Worm (Caenorhabditis elegans) whole organism, late embryonic: ENCODE data around the gene Y75B8A.24.
A peak's percentile ranks its signal among the peaks of the same experiment; 100 is the strongest.

ENCODE experiments used
- C08G9.2 ChIP-seq: sonication (generic microtip); optimal IDR thresholded peaks from 2 replicates; lab custom pipeline; 2016; ENCODE audit warnings: mild to moderate bottlenecking, missing genetic modification characterization, moderate library complexity, missing compliant biosample characterization
- C38D4.7 ChIP-seq: fragments of 200-800 bp; sonication (Bioruptor generic); optimal IDR thresholded peaks from 2 replicates; lab custom pipeline; 2018; ENCODE audit warnings: mild to moderate bottlenecking, missing genetic modification characterization, moderate library complexity, missing compliant biosample characterization
- F13H6.1 ChIP-seq: sonication (generic microtip); optimal IDR thresholded peaks from 2 replicates; lab custom pipeline; 2016; ENCODE audit warnings: missing genetic modification characterization, missing compliant biosample characterization
- K02D7.2 ChIP-seq: sonication (generic microtip); optimal IDR thresholded peaks from 2 replicates; lab custom pipeline; 2017; ENCODE audit warnings: mild to moderate bottlenecking, missing genetic modification characterization, missing compliant biosample characterization
- T23F11.4 ChIP-seq: fragments of 200-800 bp; sonication (Bioruptor generic); optimal IDR thresholded peaks from 2 replicates; lab custom pipeline; 2018; ENCODE audit warnings: mild to moderate bottlenecking, missing genetic modification characterization, missing compliant biosample characterization
- ama-1 ChIP-seq: fragments of 150-350 bp; optimal IDR thresholded peaks from 2 replicates; lab custom pipeline; 2014
- ceh-14 ChIP-seq: sonication (generic microtip); optimal IDR thresholded peaks from 2 replicates; lab custom pipeline; 2016; ENCODE audit warnings: missing genotype, missing genetic modification characterization, missing compliant biosample characterization
- ceh-18 ChIP-seq: sonication (generic microtip); optimal IDR thresholded peaks from 2 replicates; lab custom pipeline; 2016; ENCODE audit warnings: missing genetic modification characterization, missing compliant biosample characterization
- ceh-19 ChIP-seq: fragments of 200-800 bp; sonication (Bioruptor generic); optimal IDR thresholded peaks from 2 replicates; lab custom pipeline; 2018; ENCODE audit warnings: mild to moderate bottlenecking, missing genetic modification characterization, missing compliant biosample characterization
- ceh-2 ChIP-seq: sonication (generic microtip); optimal IDR thresholded peaks from 2 replicates; lab custom pipeline; 2016; ENCODE audit warnings: missing genotype, missing genetic modification characterization, missing compliant biosample characterization
- ceh-22 ChIP-seq: sonication (generic microtip); optimal IDR thresholded peaks from 2 replicates; lab custom pipeline; 2017; ENCODE audit warnings: missing biosample characterization, missing genetic modification characterization
- ceh-24 ChIP-seq: sonication (generic microtip); optimal IDR thresholded peaks from 2 replicates; lab custom pipeline; 2016; ENCODE audit warnings: mild to moderate bottlenecking, missing genetic modification characterization, missing compliant biosample characterization
- ceh-30 ChIP-seq: fragments of 150-350 bp; optimal IDR thresholded peaks from 2 replicates; lab custom pipeline; 2014; ENCODE audit warnings: missing biosample characterization, missing genetic modification characterization
- ceh-31 ChIP-seq: sonication (generic microtip); optimal IDR thresholded peaks from 2 replicates; lab custom pipeline; 2016; ENCODE audit warnings: missing genetic modification characterization, missing compliant biosample characterization
- ceh-45 ChIP-seq: fragments of 200-800 bp; sonication (Bioruptor generic); IDR thresholded peaks from 2 replicates; pipeline ENCODE4 v1.3.6; 2022; ENCODE audit warnings: missing genetic modification reagents, missing genetic modification characterization, missing compliant biosample characterization
- ceh-48 ChIP-seq: sonication (generic microtip); optimal IDR thresholded peaks from 2 replicates; lab custom pipeline; 2016; ENCODE audit warnings: missing genetic modification characterization, inconsistent platforms, missing compliant biosample characterization
- dve-1 ChIP-seq: sonication (generic microtip); optimal IDR thresholded peaks from 2 replicates; lab custom pipeline; 2017; ENCODE audit warnings: antibody characterized with exemption, mild to moderate bottlenecking, missing genetic modification characterization, missing compliant biosample characterization
- elt-4 ChIP-seq: sonication (generic microtip); optimal IDR thresholded peaks from 2 replicates; lab custom pipeline; 2016; ENCODE audit warnings: missing genetic modification characterization, missing compliant biosample characterization
- ets-4 ChIP-seq: sonication (generic microtip); optimal IDR thresholded peaks from 2 replicates; lab custom pipeline; 2016; ENCODE audit warnings: missing genetic modification characterization, missing compliant biosample characterization
- eyg-1 ChIP-seq: sonication (generic microtip); optimal IDR thresholded peaks from 2 replicates; lab custom pipeline; 2016; ENCODE audit warnings: missing genotype, missing genetic modification characterization, missing compliant biosample characterization
- fax-1 ChIP-seq: sonication (generic microtip); optimal IDR thresholded peaks from 2 replicates; lab custom pipeline; 2016; ENCODE audit warnings: missing genotype, missing genetic modification characterization, missing compliant biosample characterization
- fkh-6 ChIP-seq: sonication (generic microtip); optimal IDR thresholded peaks from 2 replicates; lab custom pipeline; 2016; ENCODE audit warnings: missing genetic modification characterization, missing compliant biosample characterization
- gmeb-2 ChIP-seq: sonication (generic microtip); optimal IDR thresholded peaks from 2 replicates; lab custom pipeline; 2016; ENCODE audit warnings: missing genetic modification characterization, inconsistent platforms, missing compliant biosample characterization
- hlh-13 ChIP-seq: fragments of 200-800 bp; sonication (Bioruptor generic); optimal IDR thresholded peaks from 2 replicates; lab custom pipeline; 2018; ENCODE audit warnings: mild to moderate bottlenecking, missing genetic modification characterization, missing compliant biosample characterization
- hlh-15 ChIP-seq: sonication (generic microtip); optimal IDR thresholded peaks from 2 replicates; lab custom pipeline; 2016; ENCODE audit warnings: missing genetic modification characterization, missing compliant biosample characterization
- hlh-30 ChIP-seq: sonication (generic microtip); optimal IDR thresholded peaks from 2 replicates; lab custom pipeline; 2017; ENCODE audit warnings: antibody characterized with exemption, missing genetic modification characterization, missing compliant biosample characterization; ENCODE audit not compliant: insufficient read depth
- hlh-6 ChIP-seq: sonication (generic microtip); optimal IDR thresholded peaks from 2 replicates; lab custom pipeline; 2016; ENCODE audit warnings: missing genotype, missing genetic modification characterization, missing compliant biosample characterization
- hlh-8 ChIP-seq: sonication (generic microtip); optimal IDR thresholded peaks from 2 replicates; lab custom pipeline; 2016; ENCODE audit warnings: missing genotype, missing genetic modification characterization, missing compliant biosample characterization
- lim-6 ChIP-seq: sonication (generic microtip); optimal IDR thresholded peaks from 2 replicates; lab custom pipeline; 2016; ENCODE audit warnings: missing genetic modification characterization, missing compliant biosample characterization
- lin-11 ChIP-seq: fragments of 200-800 bp; sonication (Bioruptor generic); optimal IDR thresholded peaks from 2 replicates; lab custom pipeline; 2018; ENCODE audit warnings: mild to moderate bottlenecking, missing genetic modification characterization, missing compliant biosample characterization
- madf-2 ChIP-seq: sonication (generic microtip); optimal IDR thresholded peaks from 2 replicates; lab custom pipeline; 2017; ENCODE audit warnings: missing genetic modification characterization, missing compliant biosample characterization
- mec-3 ChIP-seq: sonication (generic microtip); optimal IDR thresholded peaks from 2 replicates; lab custom pipeline; 2016; ENCODE audit warnings: borderline replicate concordance, missing genetic modification characterization, missing compliant biosample characterization
- nfya-1 ChIP-seq: sonication (generic microtip); optimal IDR thresholded peaks from 2 replicates; lab custom pipeline; 2017; ENCODE audit warnings: missing genetic modification characterization, mild to moderate bottlenecking, missing compliant biosample characterization, antibody characterized with exemption, moderate library complexity
- nhr-232 ChIP-seq: sonication (generic microtip); optimal IDR thresholded peaks from 2 replicates; lab custom pipeline; 2016; ENCODE audit warnings: missing genetic modification characterization, missing compliant biosample characterization
- npax-4 ChIP-seq: sonication (generic microtip); optimal IDR thresholded peaks from 2 replicates; lab custom pipeline; 2016; ENCODE audit warnings: missing genetic modification characterization, missing compliant biosample characterization
- odd-2 ChIP-seq: sonication (generic microtip); optimal IDR thresholded peaks from 2 replicates; lab custom pipeline; 2017; ENCODE audit warnings: antibody characterized with exemption, mild to moderate bottlenecking, missing genetic modification characterization, missing compliant biosample characterization
- pag-3 ChIP-seq: sonication (generic microtip); optimal IDR thresholded peaks from 2 replicates; lab custom pipeline; 2016; ENCODE audit warnings: missing compliant biosample characterization, missing genetic modification characterization, borderline replicate concordance
- pha-2 ChIP-seq: sonication (generic microtip); optimal IDR thresholded peaks from 2 replicates; lab custom pipeline; 2017; ENCODE audit warnings: mild to moderate bottlenecking, missing genetic modification characterization, missing compliant biosample characterization
- pha-4 ChIP-seq: fragments of 150-350 bp; optimal IDR thresholded peaks from 2 replicates; lab custom pipeline; 2018; ENCODE audit warnings: missing biosample characterization, missing genetic modification reagents, missing genetic modification characterization
- pqm-1 ChIP-seq: sonication (generic microtip); optimal IDR thresholded peaks from 2 replicates; lab custom pipeline; 2016; ENCODE audit warnings: missing genetic modification characterization, missing compliant biosample characterization
- ref-2 ChIP-seq: sonication (generic microtip); optimal IDR thresholded peaks from 2 replicates; lab custom pipeline; 2016; ENCODE audit warnings: missing genetic modification characterization, missing compliant biosample characterization
- rnt-1 ChIP-seq: sonication (generic microtip); optimal IDR thresholded peaks from 2 replicates; lab custom pipeline; 2016; ENCODE audit warnings: missing genetic modification characterization, missing compliant biosample characterization
- sox-4 ChIP-seq: sonication (generic microtip); optimal IDR thresholded peaks from 2 replicates; lab custom pipeline; 2017; ENCODE audit warnings: mild to moderate bottlenecking, missing genetic modification characterization, inconsistent platforms, missing compliant biosample characterization
- syd-9 ChIP-seq: sonication (generic microtip); optimal IDR thresholded peaks from 2 replicates; lab custom pipeline; 2016; ENCODE audit warnings: mild to moderate bottlenecking, missing genetic modification characterization, moderate library complexity, missing compliant biosample characterization
- tbx-2 ChIP-seq: sonication (generic microtip); optimal IDR thresholded peaks from 2 replicates; lab custom pipeline; 2016; ENCODE audit warnings: missing genetic modification characterization, missing compliant biosample characterization
- tbx-7 ChIP-seq: sonication (generic microtip); optimal IDR thresholded peaks from 2 replicates; lab custom pipeline; 2016; ENCODE audit warnings: missing genotype, missing genetic modification characterization, missing compliant biosample characterization
- ttx-3 ChIP-seq: sonication (generic microtip); optimal IDR thresholded peaks from 2 replicates; lab custom pipeline; 2016; ENCODE audit warnings: missing genetic modification reagents, missing genetic modification characterization, missing compliant biosample characterization
- unc-42 ChIP-seq: sonication (generic microtip); optimal IDR thresholded peaks from 2 replicates; lab custom pipeline; 2016; ENCODE audit warnings: missing genotype, missing genetic modification characterization, missing compliant biosample characterization
- unc-55 ChIP-seq: sonication (generic microtip); optimal IDR thresholded peaks from 2 replicates; lab custom pipeline; 2017; ENCODE audit warnings: missing biosample characterization, missing genetic modification reagents, missing genetic modification characterization
- unc-86 ChIP-seq: sonication (generic microtip); optimal IDR thresholded peaks from 2 replicates; lab custom pipeline; 2016; ENCODE audit warnings: missing genetic modification characterization, missing compliant biosample characterization
- zip-5 ChIP-seq: sonication (generic microtip); optimal IDR thresholded peaks from 2 replicates; lab custom pipeline; 2016; ENCODE audit warnings: missing genetic modification characterization, missing compliant biosample characterization
- ztf-16 ChIP-seq: sonication (generic microtip); optimal IDR thresholded peaks from 2 replicates; lab custom pipeline; 2017; ENCODE audit warnings: missing genetic modification characterization, missing compliant biosample characterization

The Y75B8A.24 gene

DNA sequence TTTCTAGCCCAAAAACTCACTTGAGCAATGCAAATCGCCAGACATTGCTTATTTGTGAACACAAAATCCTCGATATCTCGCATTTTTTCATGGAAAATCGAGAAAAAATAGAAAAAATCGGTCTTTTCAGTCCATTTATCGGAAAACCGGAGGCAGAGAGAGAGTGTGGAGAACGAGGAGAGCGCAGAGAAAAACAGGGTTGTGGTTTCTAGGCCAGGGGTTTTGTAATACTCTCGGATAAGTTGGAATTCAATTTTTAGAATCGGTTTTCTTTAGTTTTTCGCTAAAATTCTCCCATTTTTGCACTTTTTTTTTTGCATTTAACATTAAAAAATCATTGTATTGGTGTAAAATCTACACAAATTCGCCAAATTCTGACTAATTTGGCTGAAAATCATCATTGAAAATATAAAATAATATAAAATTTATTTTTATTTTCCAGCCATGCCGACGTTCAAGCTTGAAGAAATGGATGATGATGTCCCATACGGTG is at the start of gene Y75B8A.24, which contains the start of gene Y75B8A.25:
Y75B8A.24 (minus strand) TSS at position 155 of the 493 bp plus-strand sequence.
Y75B8A.25 (plus strand) TSS at position 443 of the 493 bp plus-strand sequence.
- TF ChIP-seq rnt-1 (tag; lab: Kevin White, UChicago) (peak; percentile 47), fkh-6 (peak; percentile 18), pha-4 (tag; lab: Kevin White, UChicago) (no peak), eyg-1 (tag; lab: Kevin White, UChicago) (no peak), elt-4 (tag; lab: Kevin White, UChicago) (no peak), ttx-3 (tag; lab: Kevin White, UChicago) (no peak), syd-9 (tag; lab: Kevin White, UChicago) (no peak), ceh-24 (no peak), ceh-19 (GFP tag; lab: Kevin White, UChicago) (no peak), gmeb-2 (no peak), C08G9.2 (tag; lab: Kevin White, UChicago) (peak; percentile 88), hlh-8 (tag; lab: Kevin White, UChicago) (peak; percentile 48), tbx-7 (peak; percentile 65), C38D4.7 (GFP tag; lab: Kevin White, UChicago) (no peak), pag-3 (tag; lab: Kevin White, UChicago) (no peak), hlh-15 (tag; lab: Kevin White, UChicago) (no peak), ztf-16 (tag; lab: Kevin White, UChicago) (no peak), fax-1 (tag; lab: Kevin White, UChicago) (no peak), ceh-48 (tag; lab: Kevin White, UChicago) (no peak), tbx-2 (tag; lab: Kevin White, UChicago) (peak; percentile 78), zip-5 (tag; lab: Kevin White, UChicago) (peak; percentile 27), pha-2 (no peak), odd-2 (tag; lab: Kevin White, UChicago) (no peak), dve-1 (tag; lab: Kevin White, UChicago) (no peak), ceh-22 (no peak), K02D7.2 (no peak), hlh-13 (GFP tag; lab: Kevin White, UChicago) (no peak), lin-11 (no peak), ref-2 (tag; lab: Kevin White, UChicago) (peak; percentile 55), ceh-45 (GFP tag; lab: Robert Waterston, UW) (no peak), ceh-30 (tag; lab: Kevin White, UChicago) (no peak), mec-3 (peak; percentile 10), nhr-232 (tag; lab: Kevin White, UChicago) (no peak), ama-1 (lab: Kevin White, UChicago) (no peak), unc-86 (tag; lab: Kevin White, UChicago) (no peak), lim-6 (tag; lab: Kevin White, UChicago) (peak; percentile 29), ceh-31 (tag; lab: Kevin White, UChicago) (peak; percentile 89), unc-42 (tag; lab: Kevin White, UChicago) (peak; percentile 31), T23F11.4 (GFP tag; lab: Kevin White, UChicago) (no peak), pqm-1 (tag; lab: Kevin White, UChicago) (no peak), F13H6.1 (tag; lab: Kevin White, UChicago) (no peak), ceh-18 (tag; lab: Kevin White, UChicago) (no peak), unc-55 (no peak), ceh-2 (tag; lab: Kevin White, UChicago) (peak; percentile 71), npax-4 (tag; lab: Kevin White, UChicago) (no peak), madf-2 (tag; lab: Kevin White, UChicago) (no peak), ceh-14 (tag; lab: Kevin White, UChicago) (no peak), hlh-30 (tag; lab: Kevin White, UChicago) (no peak), sox-4 (tag; lab: Kevin White, UChicago) (no peak), hlh-6 (tag; lab: Kevin White, UChicago) (no peak), nfya-1 (peak; percentile 42), ets-4 (tag; lab: Kevin White, UChicago) (peak; percentile 85)
